Fruit fly (Drosophila melanogaster): ENCODE measurements around the gene sev.

DNA sequence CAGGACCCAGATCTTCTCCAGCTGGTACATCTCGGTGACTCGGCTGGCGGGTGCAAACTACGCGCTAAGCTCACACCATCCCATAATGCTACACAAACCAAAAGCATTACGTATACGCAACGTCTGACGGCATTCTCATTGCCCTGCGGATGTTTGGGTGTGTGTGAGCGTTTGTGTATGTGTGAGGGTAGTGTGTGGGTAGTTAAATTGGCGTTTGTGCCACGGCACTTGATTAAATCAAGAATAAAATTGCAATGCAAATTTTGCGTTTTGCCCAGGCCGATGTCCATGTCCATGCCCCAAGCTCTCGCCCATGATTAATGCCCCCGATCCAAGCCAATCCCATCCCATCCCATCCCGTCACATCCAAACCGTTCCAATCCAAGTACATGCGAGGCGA, 32.6 kb downstream of the sev start, which contains the start of gene CG1552:
- no peak for TF ChIP-seq CG32121 (GFP tag; IDR thresholded peaks at IDR 0.05)
- TF ChIP-seq D1 (tag; optimal IDR thresholded peaks at IDR 0.05): no peak
- no peak for TF ChIP-seq Pif1B (GFP tag; optimal IDR thresholded peaks at IDR 0.05)
- TF ChIP-seq fd96Ca (GFP tag; IDR thresholded peaks at IDR 0.05): no peak
- no peak for TF ChIP-seq Ets98B (GFP tag; IDR thresholded peaks at IDR 0.05)
- TF ChIP-seq CG8301 (tag; optimal IDR thresholded peaks at IDR 0.05): no peak
- TF ChIP-seq CG4496 (GFP tag; IDR thresholded peaks at IDR 0.05): no peak
- no peak for TF ChIP-seq rn (GFP tag; IDR thresholded peaks at IDR 0.05)
